Worm (Caenorhabditis elegans) whole organism, L4 larva: ENCODE results near the gene Y53G8AR.8.

Source experiments
- daf-19 ChIP-seq: fragments of 200-800 bp; sonication (Bioruptor generic); conservative IDR thresholded peaks from 2 replicates; pipeline ENCODE4 v1.3.6; 2022; ENCODE audit warnings: missing genetic modification characterization, missing compliant biosample characterization
- lin-13 ChIP-seq: fragments of 150-350 bp; optimal IDR thresholded peaks from 2 replicates; lab custom pipeline; 2014; ENCODE audit warnings: missing biosample characterization, missing genetic modification reagents, missing genetic modification characterization
- lsy-2 ChIP-seq, 2 experiments: fragments of 150-350 bp in 1 of 2; sonication (generic microtip) in 1 of 2; optimal IDR thresholded peaks; 2 replicates each; lab custom pipeline; 2014 to 2017; ENCODE audit warnings: missing biosample characterization in 2 of 2, missing genetic modification characterization in 2 of 2
- nhr-48 ChIP-seq: sonication (generic microtip); optimal IDR thresholded peaks from 2 replicates; lab custom pipeline; 2016; ENCODE audit warnings: mild to moderate bottlenecking, missing genetic modification characterization, missing compliant biosample characterization
- nhr-76 ChIP-seq: fragments of 150-350 bp; optimal IDR thresholded peaks from 2 replicates; lab custom pipeline; 2014; ENCODE audit warnings: missing biosample characterization, missing genetic modification characterization
- nhr-77 ChIP-seq: fragments of 150-350 bp; optimal IDR thresholded peaks from 2 replicates; lab custom pipeline; 2014; ENCODE audit warnings: missing biosample characterization, missing genetic modification characterization
- snpc-4 ChIP-seq: fragments of 150-350 bp; optimal IDR thresholded peaks from 2 replicates; lab custom pipeline; 2014; ENCODE audit warnings: missing biosample characterization, missing genetic modification characterization
- vab-7 ChIP-seq: fragments of 200-800 bp; sonication (Bioruptor generic); IDR thresholded peaks from 2 replicates; pipeline ENCODE4 v1.3.6; 2022; ENCODE audit warnings: missing genetic modification reagents, missing genetic modification characterization, missing compliant biosample characterization
- zfp-3 ChIP-seq: fragments of 200-800 bp; sonication (Bioruptor generic); conservative IDR thresholded peaks from 2 replicates; pipeline ENCODE4 v1.3.6; 2022; ENCODE audit warnings: missing genetic modification reagents, missing genetic modification characterization, missing compliant biosample characterization

- TF ChIP-seq daf-19 (GFP tag; lab: Robert Waterston, UW) (no peak), nhr-76 (no peak), snpc-4 (tag; lab: Kevin White, UChicago) (no peak), zfp-3 (no peak), lsy-2 (tag; optimal IDR thresholded peaks at IDR 0.05; lab: Kevin White, UChicago) (peak; percentile 30 to 95), nhr-77 (no peak), lin-13 (peak; percentile 29), vab-7 (no peak), nhr-48 (tag; lab: Kevin White, UChicago) (no peak)
These were observed 45.7 kb downstream of the Y53G8AR.8 start, which contains the start of gene nduf-9 for ce11 chrIII:3248307-3249037.
